Worm (Caenorhabditis elegans) whole organism, L1 larva: ENCODE data around the gene sri-28.

ENCODE experiments used
- alr-1 ChIP-seq: fragments of 200-800 bp; sonication (Bioruptor generic); optimal IDR thresholded peaks from 2 replicates; lab custom pipeline; 2018; ENCODE audit warnings: borderline replicate concordance, mild to moderate bottlenecking, missing genetic modification characterization, missing compliant biosample characterization
- aly-2 ChIP-seq: fragments of 150-350 bp; optimal IDR thresholded peaks from 2 replicates; lab custom pipeline; 2014; ENCODE audit warnings: missing biosample characterization, missing genetic modification characterization
- blmp-1 ChIP-seq: fragments of 150-350 bp; optimal IDR thresholded peaks from 2 replicates; lab custom pipeline; 2014; ENCODE audit warnings: missing biosample characterization, missing genetic modification characterization
- hlh-17 ChIP-seq: fragments of 200-800 bp; sonication (Bioruptor generic); optimal IDR thresholded peaks from 2 replicates; lab custom pipeline; 2018; ENCODE audit warnings: missing genetic modification characterization, mild to moderate bottlenecking, missing compliant biosample characterization, moderate library complexity, borderline replicate concordance
- irx-1 ChIP-seq: sonication (generic microtip); optimal IDR thresholded peaks from 2 replicates; lab custom pipeline; 2016; ENCODE audit warnings: missing genetic modification characterization, missing compliant biosample characterization
- lsy-2 ChIP-seq, 2 experiments: fragments of 150-350 bp; optimal IDR thresholded peaks; 2 replicates each; lab custom pipeline; 2014; ENCODE audit warnings: missing biosample characterization in 2 of 2, missing genetic modification characterization in 2 of 2
- nhr-19 ChIP-seq: fragments of 200-800 bp; sonication (Bioruptor generic); conservative IDR thresholded peaks from 2 replicates; pipeline ENCODE4 v1.3.6; 2022; ENCODE audit warnings: missing genetic modification characterization, missing compliant biosample characterization
- sox-4 ChIP-seq: sonication (generic microtip); optimal IDR thresholded peaks from 2 replicates; lab custom pipeline; 2016; ENCODE audit warnings: missing genetic modification characterization, missing compliant biosample characterization
- tbx-2 ChIP-seq: sonication (generic microtip); optimal IDR thresholded peaks from 2 replicates; lab custom pipeline; 2016; ENCODE audit warnings: missing genetic modification characterization, missing compliant biosample characterization
- unc-62 ChIP-seq: fragments of 150-350 bp; optimal IDR thresholded peaks from 2 replicates; lab custom pipeline; 2014; ENCODE audit warnings: missing biosample characterization, missing genetic modification reagents, missing genetic modification characterization
- ztf-11 ChIP-seq, 2 experiments: sonication (generic microtip); optimal IDR thresholded peaks; 2 replicates each; lab custom pipeline; 2016 to 2017; ENCODE audit warnings: missing genetic modification characterization in 2 of 2, missing biosample characterization in 1 of 2, missing compliant biosample characterization in 1 of 2
- ztf-4 ChIP-seq: fragments of 150-350 bp; optimal IDR thresholded peaks from 2 replicates; lab custom pipeline; 2014; ENCODE audit warnings: missing biosample characterization, missing genetic modification characterization

DNA sequence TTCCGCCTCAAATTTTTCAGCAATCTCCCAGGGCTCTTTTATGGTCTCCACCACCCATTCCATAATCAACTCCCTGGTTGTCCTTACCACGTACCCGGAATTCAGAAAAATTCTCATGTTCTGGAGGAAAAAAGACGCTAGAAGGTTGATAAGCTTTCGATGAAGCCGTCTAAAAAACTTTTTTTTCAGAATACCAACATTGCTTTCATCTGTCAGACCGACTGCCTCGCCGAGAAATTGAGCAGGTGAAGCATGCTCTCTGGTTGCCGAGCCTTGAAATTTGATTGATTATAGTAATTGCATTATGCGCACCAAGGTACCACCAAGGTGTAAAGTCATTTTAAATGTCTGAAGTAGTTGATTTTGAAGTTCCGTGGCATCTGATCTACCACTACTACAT is 2.6 kb upstream of the sri-28 start, which contains the start of gene sri-30:
- no peak for TF ChIP-seq unc-62 (GFP tag; lab: Kevin White, UChicago)
- no peak for TF ChIP-seq lsy-2 (tag; optimal IDR thresholded peaks at IDR 0.05; lab: Kevin White, UChicago)
- no peak for TF ChIP-seq tbx-2 (tag; lab: Kevin White, UChicago)
- TF ChIP-seq blmp-1 (tag; lab: Kevin White, UChicago) = no peak
- TF ChIP-seq aly-2 (tag; lab: Kevin White, UChicago) = no peak
- TF ChIP-seq ztf-4 = no peak
- no peak for TF ChIP-seq hlh-17 (GFP tag; lab: Kevin White, UChicago)
- no peak for TF ChIP-seq alr-1 (tag; lab: Kevin White, UChicago)
- TF ChIP-seq sox-4 (tag; lab: Kevin White, UChicago) = no peak
- TF ChIP-seq irx-1 (tag; lab: Kevin White, UChicago) = no peak
- TF ChIP-seq ztf-11 (tag; optimal IDR thresholded peaks at IDR 0.05; lab: Kevin White, UChicago) = no peak
- no peak for TF ChIP-seq nhr-19 (GFP tag; lab: Robert Waterston, UW)
